Worm (Caenorhabditis elegans): ENCODE measurements around the gene T14B4.9.

DNA sequence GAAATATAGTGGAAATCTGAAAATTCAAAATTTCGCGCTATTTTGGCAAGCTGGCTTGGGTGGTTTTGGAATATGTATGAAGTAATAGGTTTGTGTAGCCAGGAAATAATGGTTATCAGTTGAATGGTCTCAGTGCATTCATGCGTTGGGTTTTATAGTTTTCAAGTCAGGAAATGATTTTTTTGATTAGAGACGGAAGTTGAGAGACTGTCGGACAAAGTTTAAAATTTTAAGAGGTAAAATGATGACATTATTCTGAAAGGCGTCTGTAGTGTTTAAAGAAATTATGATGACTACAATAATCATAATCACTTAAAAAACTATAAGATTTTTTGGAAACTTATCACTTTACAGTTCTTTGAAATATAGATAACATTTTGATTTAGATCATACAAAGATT, 32.1 kb downstream of the T14B4.9 start, which contains the start of gene C18H9.6:
- TF ChIP-seq elt-1 (tag; optimal IDR thresholded peaks at IDR 0.05; ENCODE audit: borderline replicate concordance, insufficient read depth) = no peak
- no peak for TF ChIP-seq nhr-237 (tag; optimal IDR thresholded peaks at IDR 0.05)
- no peak for TF ChIP-seq snpc-4 (tag; optimal IDR thresholded peaks at IDR 0.05)
- TF ChIP-seq pha-4 (tag; optimal IDR thresholded peaks at IDR 0.05) = no peak
- TF ChIP-seq sptf-1 (tag; optimal IDR thresholded peaks at IDR 0.05) = no peak
- no peak for TF ChIP-seq nhr-28 (tag; optimal IDR thresholded peaks at IDR 0.05)
- no peak for TF ChIP-seq M03D4.4 (tag; optimal IDR thresholded peaks at IDR 0.05)

Data from whole organism, mixed stage, embryonic.